Fruit fly (Drosophila melanogaster) whole organism, embryonic: ENCODE measurements around the gene CG5934.

Experiments used
- Adf1 ChIP-seq: fragments of 200-800 bp; sonication (Bioruptor generic); IDR thresholded peaks from 2 replicates; pipeline ENCODE4 v1.3.6; 2022; ENCODE audit warnings: missing biosample characterization, missing genetic modification characterization
- B-H2 ChIP-seq: fragments of 200-800 bp; sonication (Bioruptor generic); optimal IDR thresholded peaks from 2 replicates; lab custom pipeline; 2018; ENCODE audit warnings: missing biosample characterization, mild to moderate bottlenecking, missing genetic modification characterization
- Bteb2 ChIP-seq: fragments of 200-800 bp; sonication (Bioruptor generic); optimal IDR thresholded peaks from 2 replicates; lab custom pipeline; 2016; ENCODE audit warnings: missing biosample characterization, missing genetic modification characterization
- CG10147 ChIP-seq: fragments of 200-800 bp; sonication (Bioruptor generic); optimal IDR thresholded peaks from 2 replicates; lab custom pipeline; 2019; ENCODE audit warnings: missing biosample characterization, mild to moderate bottlenecking, missing genetic modification characterization, moderate library complexity
- CG10366 ChIP-seq: fragments of 200-800 bp; sonication (Bioruptor generic); IDR thresholded peaks from 2 replicates; pipeline ENCODE4 v1.3.6; 2022; ENCODE audit warnings: missing biosample characterization, missing genetic modification characterization
- CG11696 ChIP-seq: fragments of 200-800 bp; sonication (Bioruptor generic); IDR thresholded peaks from 2 replicates; pipeline ENCODE4 v1.3.6; 2022; ENCODE audit warnings: missing biosample characterization, missing genetic modification characterization
- CG12769 ChIP-seq: fragments of 200-800 bp; sonication (Bioruptor generic); optimal IDR thresholded peaks from 2 replicates; lab custom pipeline; 2019; ENCODE audit warnings: missing biosample characterization, mild to moderate bottlenecking, missing genetic modification characterization, moderate library complexity
- CG1647 ChIP-seq: fragments of 200-800 bp; sonication (Bioruptor generic); optimal IDR thresholded peaks from 3 replicates; lab custom pipeline; 2016; ENCODE audit warnings: missing biosample characterization, missing genetic modification characterization
- CG17385 ChIP-seq: fragments of 200-800 bp; sonication (Bioruptor generic); optimal IDR thresholded peaks from 3 replicates; lab custom pipeline; 2018; ENCODE audit warnings: missing biosample characterization, mild to moderate bottlenecking, missing genetic modification characterization
- CG18619 ChIP-seq: fragments of 200-800 bp; sonication (Bioruptor generic); optimal IDR thresholded peaks from 3 replicates; lab custom pipeline; 2017; ENCODE audit warnings: missing biosample characterization, mild to moderate bottlenecking, missing genetic modification characterization
- CG2199 ChIP-seq: fragments of 200-800 bp; sonication (Bioruptor generic); IDR thresholded peaks from 3 replicates; pipeline ENCODE4 v1.3.6; 2022; ENCODE audit warnings: missing biosample characterization, missing genetic modification characterization
- CG3281 ChIP-seq: fragments of 200-800 bp; sonication (Bioruptor generic); optimal IDR thresholded peaks from 3 replicates; lab custom pipeline; 2017; ENCODE audit warnings: missing biosample characterization, mild to moderate bottlenecking, missing genetic modification characterization
- CG3726 ChIP-seq: fragments of 200-800 bp; sonication (Bioruptor generic); IDR thresholded peaks from 3 replicates; pipeline ENCODE4, ENCODE4 v1.3.6; 2022; ENCODE audit warnings: missing biosample characterization, missing genetic modification characterization
- CG4424 ChIP-seq: fragments of 200-800 bp; sonication (Bioruptor generic); optimal IDR thresholded peaks from 3 replicates; lab custom pipeline; 2016; ENCODE audit warnings: missing biosample characterization, missing genetic modification characterization
- CG6689 ChIP-seq: fragments of 200-800 bp; sonication (Bioruptor generic); IDR thresholded peaks from 2 replicates; pipeline ENCODE4 v1.3.6; 2022; ENCODE audit warnings: missing biosample characterization, missing genetic modification characterization
- CG7745 ChIP-seq: fragments of 200-800 bp; sonication (Bioruptor generic); optimal IDR thresholded peaks from 2 replicates; lab custom pipeline; 2018; ENCODE audit warnings: missing biosample characterization, mild to moderate bottlenecking, missing genetic modification characterization, moderate library complexity
- CG7839 ChIP-seq: fragments of 200-800 bp; sonication (Bioruptor generic); optimal IDR thresholded peaks from 3 replicates; lab custom pipeline; 2018; ENCODE audit warnings: missing biosample characterization, mild to moderate bottlenecking, missing genetic modification characterization, moderate library complexity
- CG8290 ChIP-seq, 3 experiments: fragments of 200-800 bp; sonication (Bioruptor generic); optimal IDR thresholded peaks; 2 replicates each; lab custom pipeline; 2016 to 2019; ENCODE audit warnings: missing biosample characterization in 3 of 3, missing genetic modification characterization in 3 of 3, mild to moderate bottlenecking in 2 of 3, moderate library complexity in 1 of 3
- CG8359 ChIP-seq: fragments of 200-800 bp; sonication (Bioruptor generic); optimal IDR thresholded peaks from 2 replicates; lab custom pipeline; 2017; ENCODE audit warnings: missing biosample characterization, mild to moderate bottlenecking, missing genetic modification characterization, borderline replicate concordance
- CG9437 ChIP-seq: fragments of 200-800 bp; sonication (Bioruptor generic); optimal IDR thresholded peaks from 2 replicates; lab custom pipeline; 2018; ENCODE audit warnings: missing biosample characterization, mild to moderate bottlenecking, missing genetic modification characterization
- Deaf1 ChIP-seq: fragments of 200-800 bp; optimal IDR thresholded peaks from 3 replicates; lab custom pipeline; 2019; ENCODE audit warnings: missing biosample characterization, mild to moderate bottlenecking, missing genetic modification characterization, moderate library complexity
- Dp ChIP-seq: fragments of 200-800 bp; sonication (Bioruptor generic); optimal IDR thresholded peaks from 2 replicates; lab custom pipeline; 2018; ENCODE audit warnings: missing biosample characterization, mild to moderate bottlenecking, missing genetic modification characterization, moderate library complexity
- Gug ChIP-seq: fragments of 200-800 bp; sonication (Bioruptor generic); IDR thresholded peaks from 4 replicates; pipeline ENCODE4 v1.3.6; 2022; ENCODE audit warnings: missing biosample characterization, missing genetic modification characterization
- HLHmδ ChIP-seq: fragments of 200-800 bp; sonication (Bioruptor generic); optimal IDR thresholded peaks from 2 replicates; lab custom pipeline; 2018; ENCODE audit warnings: missing biosample characterization, mild to moderate bottlenecking, missing genetic modification characterization, moderate library complexity
- Hey ChIP-seq: fragments of 200-800 bp; sonication (Bioruptor generic); optimal IDR thresholded peaks from 3 replicates; lab custom pipeline; 2018; ENCODE audit warnings: missing biosample characterization, mild to moderate bottlenecking, missing genetic modification characterization
- Hmx ChIP-seq: fragments of 200-800 bp; sonication (Bioruptor generic); optimal IDR thresholded peaks from 2 replicates; lab custom pipeline; 2016; ENCODE audit warnings: missing biosample characterization, missing genetic modification characterization
- Nf-YB ChIP-seq: fragments of 200-800 bp; sonication (Bioruptor generic); optimal IDR thresholded peaks from 3 replicates; lab custom pipeline; 2019; ENCODE audit warnings: missing biosample characterization, mild to moderate bottlenecking, missing genetic modification characterization, moderate library complexity
- Six4 ChIP-seq: fragments of 200-800 bp; sonication (Bioruptor generic); optimal IDR thresholded peaks from 2 replicates; lab custom pipeline; 2016; ENCODE audit warnings: missing biosample characterization, missing genetic modification characterization
- Trl ChIP-seq, 3 experiments: fragments of >200 bp in 2 of 3; fragments of 200-800 bp in 1 of 3; sonication (Bioruptor generic) in 1 of 3; optimal IDR thresholded peaks; 2 replicates in 1 of 3; 3 replicates in 2 of 3; lab custom pipeline; 2016 to 2017; ENCODE audit warnings: missing biosample characterization in 1 of 3, missing genetic modification characterization in 1 of 3
- amos ChIP-seq: fragments of 200-800 bp; sonication (Bioruptor generic); IDR thresholded peaks from 2 replicates; pipeline ENCODE4 v1.3.6; 2022; ENCODE audit warnings: missing biosample characterization, missing genetic modification characterization; ENCODE audit not compliant: partially characterized antibody
- az2 ChIP-seq: fragments of 200-800 bp; sonication (Bioruptor generic); optimal IDR thresholded peaks from 3 replicates; lab custom pipeline; 2016; ENCODE audit warnings: missing biosample characterization, missing genetic modification characterization
- br ChIP-seq: fragments of >200 bp; optimal IDR thresholded peaks from 2 replicates; lab custom pipeline; 2017
- bsh ChIP-seq, 2 experiments: fragments of 200-800 bp; sonication (Bioruptor generic); optimal IDR thresholded peaks; 2 replicates each; lab custom pipeline; 2017 to 2018; ENCODE audit warnings: mild to moderate bottlenecking in 2 of 2, missing biosample characterization in 2 of 2, missing genetic modification characterization in 2 of 2, moderate library complexity in 1 of 2
- crp ChIP-seq, 2 experiments: fragments of 200-800 bp; sonication (Bioruptor generic); optimal IDR thresholded peaks; 2 replicates in 1 of 2; 3 replicates in 1 of 2; lab custom pipeline; 2017; ENCODE audit warnings: missing biosample characterization in 2 of 2, missing genetic modification characterization in 2 of 2, mild to moderate bottlenecking in 1 of 2, moderate library complexity in 1 of 2
- dmrt11E ChIP-seq: fragments of 200-800 bp; sonication (Bioruptor generic); optimal IDR thresholded peaks from 3 replicates; lab custom pipeline; 2018; ENCODE audit warnings: missing biosample characterization, mild to moderate bottlenecking, missing genetic modification characterization, moderate library complexity
- dysf ChIP-seq: fragments of 200-800 bp; sonication (Bioruptor generic); IDR thresholded peaks from 3 replicates; pipeline ENCODE4 v1.3.6; 2022; ENCODE audit warnings: missing biosample characterization, missing genetic modification characterization
- ems ChIP-seq: fragments of 200-800 bp; sonication (Bioruptor generic); optimal IDR thresholded peaks from 3 replicates; lab custom pipeline; 2016; ENCODE audit warnings: missing biosample characterization, missing genetic modification characterization
- gcm2 ChIP-seq: fragments of 200-800 bp; sonication (Bioruptor generic); optimal IDR thresholded peaks from 2 replicates; lab custom pipeline; 2016; ENCODE audit warnings: missing biosample characterization, missing genetic modification characterization
- gem ChIP-seq: fragments of 200-800 bp; sonication (Bioruptor generic); optimal IDR thresholded peaks from 2 replicates; lab custom pipeline; 2019; ENCODE audit warnings: missing biosample characterization, mild to moderate bottlenecking, missing genetic modification characterization, moderate library complexity
- gfzf ChIP-seq: fragments of 200-800 bp; sonication (Bioruptor generic); optimal IDR thresholded peaks from 2 replicates; lab custom pipeline; 2016; ENCODE audit warnings: missing biosample characterization, mild to moderate bottlenecking, missing genetic modification characterization, moderate library complexity
- grn ChIP-seq: fragments of 200-800 bp; sonication (Bioruptor generic); optimal IDR thresholded peaks from 3 replicates; lab custom pipeline; 2017; ENCODE audit warnings: missing biosample characterization, missing genetic modification characterization
- gsb ChIP-seq: fragments of 200-800 bp; sonication (Bioruptor generic); IDR thresholded peaks from 2 replicates; pipeline ENCODE4 v1.3.6; 2022; ENCODE audit warnings: missing biosample characterization, missing genetic modification characterization
- inv ChIP-seq: fragments of 200-800 bp; sonication (Bioruptor generic); IDR thresholded peaks from 2 replicates; pipeline ENCODE4 v1.3.6; 2022; ENCODE audit warnings: missing biosample characterization, missing genetic modification characterization; ENCODE audit not compliant: partially characterized antibody
- kni ChIP-seq: fragments of 200-800 bp; sonication (Bioruptor generic); optimal IDR thresholded peaks from 3 replicates; lab custom pipeline; 2017; ENCODE audit warnings: mild to moderate bottlenecking, missing biosample characterization, missing genetic modification reagents, missing genetic modification characterization
- nmo ChIP-seq: fragments of 200-800 bp; sonication (Bioruptor generic); optimal IDR thresholded peaks from 2 replicates; lab custom pipeline; 2018; ENCODE audit warnings: missing biosample characterization, mild to moderate bottlenecking, missing genetic modification characterization, moderate library complexity
- peb ChIP-seq: fragments of 200-800 bp; sonication (Bioruptor generic); IDR thresholded peaks from 2 replicates; pipeline ENCODE4 v1.3.6; 2022; ENCODE audit warnings: missing biosample characterization, missing genetic modification characterization
- pho ChIP-seq: fragments of 200-800 bp; sonication (Bioruptor generic); optimal IDR thresholded peaks from 2 replicates; lab custom pipeline; 2016; ENCODE audit warnings: missing biosample characterization, missing genetic modification characterization
- sens ChIP-seq: fragments of 200-800 bp; sonication (Bioruptor generic); peaks from one replicate; lab custom pipeline; 2016; ENCODE audit warnings: missing biosample characterization, missing genetic modification characterization
- vfl ChIP-seq: fragments of 200-800 bp; sonication (Bioruptor generic); optimal IDR thresholded peaks from 2 replicates; lab custom pipeline; 2016; ENCODE audit warnings: missing biosample characterization, missing genetic modification characterization

CG5934 gene

dm6 chr3R:27281022-27281810, 7.7 kb downstream of the CG5934 start (continued):
- TF ChIP-seq bsh (GFP tag; optimal IDR thresholded peaks at IDR 0.05; lab: Kevin White, UChicago): peak; percentile 94 to 98
- TF ChIP-seq Deaf1: peak; percentile 89
- TF ChIP-seq gem (tag; lab: Kevin White, UChicago): peak; percentile 97
- peak; percentile 92 for TF ChIP-seq Six4 (GFP tag; lab: Kevin White, UChicago)
- TF ChIP-seq ems: peak; percentile 92
- TF ChIP-seq peb (GFP tag; lab: Robert Waterston, UW): peak; percentile 95
- TF ChIP-seq dmrt11E (tag; lab: Kevin White, UChicago): peak; percentile 88
- peak; percentile 89 for TF ChIP-seq gcm2
- TF ChIP-seq nmo (GFP tag; lab: Kevin White, UChicago): peak; percentile 94
- TF ChIP-seq CG7839 (tag; lab: Kevin White, UChicago): peak; percentile 97
- TF ChIP-seq CG18619: peak; percentile 96
- peak; percentile 94 for TF ChIP-seq CG4424 (GFP tag; lab: Kevin White, UChicago)
- peak; percentile 94 for TF ChIP-seq pho
- TF ChIP-seq CG2199: peak; percentile 96; the same call in 2 of the 3 replicates
- peak; percentile 91 for TF ChIP-seq CG11696 (GFP tag; lab: Robert Waterston, UW)
- peak; percentile 97 for TF ChIP-seq dysf
- peak; percentile 97 for TF ChIP-seq CG6689
- TF ChIP-seq HLHmδ: peak; percentile 8
- peak; percentile 92 for TF ChIP-seq kni
- peak; percentile 91 for TF ChIP-seq CG17385 (GFP tag; lab: Kevin White, UChicago)
- peak; percentile 96 for TF ChIP-seq CG3281 (GFP tag; lab: Kevin White, UChicago)
- TF ChIP-seq Dp (GFP tag; lab: Kevin White, UChicago): peak; percentile 22
- peak; percentile 98 for TF ChIP-seq sens (GFP tag; lab: Kevin White, UChicago)
- TF ChIP-seq Nf-YB (GFP tag; lab: Kevin White, UChicago): peak; percentile 81

DNA sequence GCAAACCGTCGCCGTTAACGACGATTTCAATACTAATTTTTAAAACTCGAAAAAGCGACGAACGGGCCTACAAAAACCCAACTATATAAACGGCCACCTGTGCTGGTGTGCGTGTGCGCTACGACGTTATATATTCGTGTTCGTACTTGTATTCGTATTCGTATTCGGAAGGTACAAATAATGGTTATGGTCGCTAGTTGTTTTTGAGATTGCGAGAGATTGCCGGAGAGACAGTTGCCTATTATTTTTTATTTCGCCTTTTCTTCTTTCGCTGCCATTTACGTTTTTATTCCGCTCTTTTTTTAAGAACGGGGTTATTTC, 8.3 kb downstream of the CG5934 start:
- TF ChIP-seq gfzf (GFP tag; lab: Kevin White, UChicago) (peak; percentile 38), CG1647 (GFP tag; lab: Kevin White, UChicago) (no peak), CG8290 (GFP tag; optimal IDR thresholded peaks at IDR 0.05; lab: Kevin White, UChicago) (peak; percentile 39), CG8290 (tag; optimal IDR thresholded peaks at IDR 0.05; lab: Kevin White, UChicago) (peak in 1 of 2 experiments; percentile 21), amos (peak; percentile 12; the same call in 1 of the 2 replicates), CG3726 (no peak), inv (GFP tag; lab: Robert Waterston, UW) (0 out of 2 replicates have a peak, but pooled peaks have one; percentile 20), Bteb2 (no peak), CG8359 (GFP tag; lab: Kevin White, UChicago) (no peak), Adf1 (GFP tag; lab: Robert Waterston, UW) (no peak; the same call in 1 of the 2 replicates), Hey (tag; lab: Kevin White, UChicago) (no peak), br (lab: Kevin White, UChicago) (no peak), crp (GFP tag; optimal IDR thresholded peaks at IDR 0.05; lab: Kevin White, UChicago) (no peak), gsb (GFP tag; lab: Robert Waterston, UW) (no peak), az2 (GFP tag; lab: Kevin White, UChicago) (no peak), CG10147 (GFP tag; lab: Kevin White, UChicago) (no peak), grn (GFP tag; lab: Kevin White, UChicago) (peak; percentile 26), CG12769 (peak; percentile 31), Gug (GFP tag; lab: Robert Waterston, UW) (no peak), Nf-YB (GFP tag; lab: Kevin White, UChicago) (no peak), ems (no peak), B-H2 (GFP tag; lab: Kevin White, UChicago) (no peak), vfl (GFP tag; lab: Kevin White, UChicago) (no peak), CG10366 (GFP tag; lab: Robert Waterston, UW) (no peak), Hmx (GFP tag; lab: Kevin White, UChicago) (no peak), CG7745 (no peak), Trl (optimal IDR thresholded peaks at IDR 0.05; lab: Kevin White, UChicago) (peak in 1 of 2 experiments; percentile 58), Trl (GFP tag; optimal IDR thresholded peaks at IDR 0.05; lab: Kevin White, UChicago) (no peak), CG9437 (no peak)
